Fruit fly (Drosophila melanogaster): Measurements from ENCODE around the gene CG11342.

DNA sequence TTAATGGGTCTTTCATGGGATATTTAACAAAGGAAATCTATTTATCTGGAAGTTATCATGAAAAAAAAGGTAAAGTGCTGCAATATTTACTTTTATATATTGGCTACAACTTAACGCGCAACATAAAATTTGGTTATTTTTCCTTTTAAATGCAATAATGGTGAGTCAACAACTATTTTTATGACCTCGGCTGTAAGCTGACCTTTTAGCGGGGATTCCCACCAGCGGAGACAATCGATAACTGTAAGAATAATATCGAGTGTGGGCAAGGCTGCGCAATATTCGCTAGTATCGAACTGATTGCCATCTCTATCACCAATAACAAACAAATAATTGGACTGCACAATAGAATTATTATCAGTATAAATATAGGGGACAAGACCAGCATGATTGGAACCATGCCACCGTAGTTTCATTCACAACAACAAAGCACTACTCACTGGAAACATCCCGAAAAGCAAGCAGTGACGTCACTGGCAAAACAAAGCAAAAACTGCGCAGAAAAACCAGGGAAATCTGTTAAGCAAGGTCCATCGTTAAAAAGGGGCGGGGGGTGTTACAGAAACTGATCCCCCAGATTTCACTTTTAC, 36.0 kb upstream of the CG11342 start, which contains the start of gene Syx17:
- TF ChIP-seq kay (GFP tag; ENCODE audit: borderline replicate concordance) (no peak), Hr96 (GFP tag; optimal IDR thresholded peaks at IDR 0.05) (peak; percentile 42), CG7045 (GFP tag; optimal IDR thresholded peaks at IDR 0.05) (no peak), CG7101 (tag; optimal IDR thresholded peaks at IDR 0.05) (peak; percentile 30), ovo (GFP tag; optimal IDR thresholded peaks at IDR 0.05) (no peak)
